Worm (Caenorhabditis elegans) whole organism, L4/young adult: ENCODE measurements around the gene W04G3.10.
A peak's percentile ranks its signal among the peaks of the same experiment; 100 is the strongest.

Experiments used
- W03F9.2 ChIP-seq: fragments of 150-350 bp; optimal IDR thresholded peaks from 2 replicates; lab custom pipeline; 2014; ENCODE audit warnings: missing biosample characterization, missing genetic modification characterization
- dao-5 ChIP-seq: sonication (generic microtip); optimal IDR thresholded peaks from 2 replicates; lab custom pipeline; 2016; ENCODE audit warnings: missing genotype, missing genetic modification characterization, moderate library complexity, missing compliant biosample characterization
- him-1 ChIP-seq: sonication (generic microtip); optimal IDR thresholded peaks from 2 replicates; lab custom pipeline; 2016; ENCODE audit warnings: missing genotype, missing genetic modification reagents, missing genetic modification characterization, missing compliant biosample characterization

Gene W04G3.10

ce11 chrX:11032412-11032811, 45.6 kb downstream of the W04G3.10 start:
- no peak for TF ChIP-seq W03F9.2
- no peak for TF ChIP-seq him-1 (tag; lab: Kevin White, UChicago)
- TF ChIP-seq dao-5 (tag; lab: Kevin White, UChicago), result no peak

ce11 chrX:11031869-11032268, 46.2 kb downstream of the W04G3.10 start:
- TF ChIP-seq him-1 (tag; lab: Kevin White, UChicago) (no peak), W03F9.2 (no peak), dao-5 (tag; lab: Kevin White, UChicago) (no peak)

ce11 chrX:11031047-11031695, 46.9 kb downstream of the W04G3.10 start:
- peak; percentile 1 for TF ChIP-seq dao-5 (tag; lab: Kevin White, UChicago)
- peak; percentile 54 for TF ChIP-seq W03F9.2
- TF ChIP-seq him-1 (tag; lab: Kevin White, UChicago), result peak; percentile 97

ce11 chrX:11028617-11029016, 49.4 kb downstream of the W04G3.10 start, which contains the start of gene ldb-1:
Gene ldb-1 (plus strand): TSS chrX:11028917.
- TF ChIP-seq W03F9.2 (no peak), him-1 (tag; lab: Kevin White, UChicago) (no peak), dao-5 (tag; lab: Kevin White, UChicago) (no peak)
